Fruit fly (Drosophila melanogaster) whole organism, adult: ENCODE measurements around the gene CG5131.

Source experiments
- CG11617 ChIP-seq: fragments of 200-800 bp; sonication (Bioruptor generic); optimal IDR thresholded peaks from 2 replicates; lab custom pipeline; 2017; ENCODE audit warnings: mild to moderate bottlenecking, missing biosample characterization, missing genetic modification reagents, missing genetic modification characterization
- CG12768 ChIP-seq: fragments of 200-800 bp; sonication (Bioruptor generic); optimal IDR thresholded peaks from 2 replicates; lab custom pipeline; 2017; ENCODE audit warnings: missing biosample characterization, missing genetic modification characterization, mild to moderate bottlenecking, moderate library complexity, missing genetic modification reagents
- CG1620 ChIP-seq: fragments of 200-800 bp; sonication (Bioruptor generic); optimal IDR thresholded peaks from 2 replicates; lab custom pipeline; 2016; ENCODE audit warnings: missing biosample characterization, missing genetic modification characterization
- CG7045 ChIP-seq: fragments of 200-800 bp; sonication (Bioruptor generic); optimal IDR thresholded peaks from 2 replicates; lab custom pipeline; 2017; ENCODE audit warnings: missing biosample characterization, mild to moderate bottlenecking, missing genetic modification characterization
- CG7101 ChIP-seq: fragments of 200-800 bp; sonication (Bioruptor generic); optimal IDR thresholded peaks from 2 replicates; lab custom pipeline; 2018; ENCODE audit warnings: missing biosample characterization, mild to moderate bottlenecking, missing genetic modification characterization, moderate library complexity
- Crg-1 ChIP-seq: fragments of 200-800 bp; sonication (Bioruptor generic); optimal IDR thresholded peaks from 2 replicates; lab custom pipeline; 2016; ENCODE audit warnings: missing biosample characterization, missing genetic modification characterization
- Mnt ChIP-seq: fragments of 200-800 bp; sonication (Bioruptor generic); optimal IDR thresholded peaks from 2 replicates; lab custom pipeline; 2016; ENCODE audit warnings: missing biosample characterization, mild to moderate bottlenecking, missing genetic modification characterization
- bab1 ChIP-seq: fragments of 200-800 bp; sonication (Bioruptor generic); optimal IDR thresholded peaks from 3 replicates; lab custom pipeline; 2019; ENCODE audit warnings: missing biosample characterization, mild to moderate bottlenecking, missing genetic modification characterization, moderate library complexity
- cic ChIP-seq: fragments of 200-800 bp; sonication (Bioruptor generic); optimal IDR thresholded peaks from 2 replicates; lab custom pipeline; 2017; ENCODE audit warnings: missing biosample characterization, mild to moderate bottlenecking, missing genetic modification characterization, moderate library complexity
- cnc ChIP-seq, 2 experiments: fragments of >200 bp; optimal IDR thresholded peaks; 2 replicates each; lab custom pipeline; 2017
- kay ChIP-seq: fragments of 200-800 bp; sonication (Bioruptor generic); peaks from one replicate; lab custom pipeline; 2016; ENCODE audit warnings: missing biosample characterization, missing genetic modification characterization, borderline replicate concordance
- ovo ChIP-seq: fragments of 200-800 bp; sonication (Bioruptor generic); optimal IDR thresholded peaks from 2 replicates; lab custom pipeline; 2016; ENCODE audit warnings: missing biosample characterization, missing genetic modification characterization

DNA sequence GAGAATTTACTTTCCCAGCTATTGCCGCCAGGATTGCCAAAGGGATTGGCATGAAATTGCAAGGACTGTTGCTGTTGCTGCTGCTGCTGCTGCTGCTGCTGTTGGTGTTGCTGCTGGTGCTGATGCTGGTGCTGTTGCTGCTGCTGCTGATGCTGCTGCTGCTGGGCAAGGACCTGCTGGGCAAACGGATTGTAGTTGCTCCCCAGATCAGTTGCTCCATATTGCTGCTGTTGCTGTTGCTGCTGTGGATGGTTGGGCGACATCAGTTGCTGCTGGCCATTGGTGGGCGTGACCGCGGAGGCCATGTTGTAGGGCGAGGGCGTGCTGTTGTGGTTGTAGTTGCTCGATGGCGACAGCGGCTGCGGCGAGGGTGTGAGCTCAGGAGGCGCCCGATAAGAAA lies 46.7 kb upstream of the CG5131 start:
- TF ChIP-seq CG12768 (no peak), bab1 (GFP tag; lab: Kevin White, UChicago) (no peak), CG1620 (GFP tag; lab: Kevin White, UChicago) (no peak), cnc (optimal IDR thresholded peaks at IDR 0.05; lab: Kevin White, UChicago) (no peak), ovo (no peak), cic (GFP tag; lab: Kevin White, UChicago) (no peak), Crg-1 (GFP tag; lab: Kevin White, UChicago) (no peak), CG7045 (no peak), CG7101 (tag; lab: Kevin White, UChicago) (no peak), Mnt (GFP tag; lab: Kevin White, UChicago) (no peak), CG11617 (GFP tag; lab: Kevin White, UChicago) (no peak), kay (GFP tag; lab: Kevin White, UChicago) (no peak)
